Fruit fly (Drosophila melanogaster) ovary, adult (tissue): ENCODE results near the gene inaE.

Source experiments
- CG17801 ChIP-seq: fragments of 200-800 bp; optimal IDR thresholded peaks from 2 replicates; lab custom pipeline; 2019; ENCODE audit warnings: missing biosample characterization, mild to moderate bottlenecking, missing genetic modification characterization, moderate library complexity; ENCODE audit not compliant: partially characterized antibody

Gene inaE

dm6 chrX:13753775-13754174, 29.7 kb upstream of the inaE start:
- TF ChIP-seq CG17801 (GFP tag; lab: Kevin White, UChicago) = peak; percentile 39

DNA sequence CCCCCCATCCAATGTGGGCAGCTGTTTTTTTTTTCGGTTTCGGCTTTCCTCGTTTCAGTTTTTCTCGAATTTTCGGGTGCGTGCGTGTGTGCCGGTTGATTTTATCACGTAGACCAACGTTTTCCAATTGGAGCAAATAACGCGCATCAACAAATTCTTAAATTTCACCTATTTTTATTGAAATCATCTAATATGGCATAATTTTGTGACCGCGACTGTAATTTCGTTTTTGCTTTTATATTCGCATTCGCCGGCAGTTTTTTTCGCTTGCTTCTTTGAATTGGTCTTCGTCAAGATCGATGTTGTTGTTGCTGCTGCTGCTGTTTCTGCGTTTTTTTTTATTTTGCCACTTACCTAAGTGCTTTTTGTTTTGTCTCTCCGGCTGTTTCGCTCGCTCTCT, 29.0 kb upstream of the inaE start:
- peak; percentile 85 for TF ChIP-seq CG17801 (GFP tag; lab: Kevin White, UChicago)

DNA sequence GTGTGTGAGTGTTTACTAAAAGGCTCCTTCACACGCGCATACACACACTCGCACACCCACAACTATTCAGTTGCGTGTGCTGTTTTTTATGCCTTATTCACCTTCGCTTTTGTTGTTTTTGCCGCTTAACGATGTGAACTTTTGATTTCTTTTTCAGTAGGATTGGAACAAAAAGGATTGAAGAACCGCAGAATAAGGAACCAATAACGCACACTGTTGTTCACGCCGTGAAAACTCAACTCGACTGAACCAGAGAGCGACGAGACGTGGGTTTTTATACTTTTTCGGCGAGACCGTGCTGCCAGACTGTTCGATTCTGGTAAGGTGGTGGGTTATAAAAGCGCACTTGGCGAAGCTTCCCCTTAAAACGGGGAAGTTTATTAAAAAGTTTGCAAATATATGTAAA, 28.4 kb upstream of the inaE start, which contains the start of gene Pdcd4:
Gene Pdcd4 (minus strand): TSS at position 255 of the 406 bp plus-strand sequence.
- peak; percentile 3 for TF ChIP-seq CG17801 (GFP tag; lab: Kevin White, UChicago)

- peak; percentile 58 for TF ChIP-seq CG17801 (GFP tag; lab: Kevin White, UChicago)
These were observed 26.7 kb upstream of the inaE start, which contains the start of the genes CG32625 and Rtc1 for dm6 chrX:13756776-13757312. Gene CG32625, minus strand, starts transcription at chrX:13756826. Gene Rtc1, plus strand, starts transcription at chrX:13757179.

DNA sequence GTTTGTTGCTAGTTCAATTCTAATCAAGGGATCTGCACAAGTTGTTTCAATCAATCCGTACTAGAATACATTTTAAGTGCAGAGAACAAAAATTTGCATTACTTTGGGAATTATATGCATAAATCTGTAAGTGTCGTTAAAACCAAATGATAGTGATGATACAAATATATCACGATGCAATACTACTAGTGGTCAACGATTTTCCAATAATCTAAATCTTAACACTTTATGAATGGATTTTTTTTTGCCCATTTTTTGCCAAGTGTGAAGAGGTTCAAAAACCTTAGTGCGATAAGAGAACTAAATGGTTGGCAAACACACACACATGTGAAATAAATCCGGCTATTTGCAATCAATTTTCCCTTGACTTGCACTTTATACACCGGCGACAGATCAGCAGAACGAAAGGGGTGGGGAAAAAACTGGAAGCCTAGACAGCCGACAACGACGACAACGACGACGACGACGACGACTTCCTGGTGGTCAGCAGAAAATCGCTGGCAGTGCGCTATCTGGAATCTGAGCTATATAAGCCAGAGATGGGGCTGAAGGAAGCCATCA, 24.4 kb upstream of the inaE start, which contains the start of gene Yp3:
Gene Yp3 (plus strand): TSS at position 558 of the 561 bp plus-strand sequence.
- TF ChIP-seq CG17801 (GFP tag; lab: Kevin White, UChicago) = peak; percentile 53

DNA sequence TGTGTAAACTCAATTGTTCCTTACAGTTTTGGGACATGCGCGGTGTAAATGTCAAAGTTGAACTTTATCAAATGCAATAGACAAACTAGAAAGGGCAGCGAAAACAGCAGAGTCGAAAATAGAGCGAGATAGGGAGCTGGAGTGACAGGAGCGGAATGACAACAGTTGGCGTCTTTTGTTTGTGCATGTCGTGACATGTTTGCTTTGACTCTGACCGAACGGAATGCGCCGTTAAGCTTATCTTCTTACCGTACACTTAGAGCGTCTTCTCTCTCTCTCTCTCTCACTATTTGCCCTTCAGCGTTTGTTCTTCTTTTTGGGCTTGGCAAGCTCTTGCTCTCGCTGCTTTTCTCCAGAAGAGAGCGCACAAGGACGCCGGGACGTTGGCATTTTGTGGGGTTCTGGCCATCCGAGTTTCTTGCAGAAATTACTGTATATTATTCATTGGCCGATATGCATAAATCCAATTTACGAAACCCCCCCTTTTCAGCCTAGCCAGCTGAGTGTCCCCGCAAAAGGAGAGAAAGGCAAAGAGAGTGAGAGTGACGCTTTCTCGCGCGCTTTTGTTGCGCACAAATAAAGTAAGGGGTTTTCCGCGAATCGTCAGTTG, 21.6 kb upstream of the inaE start:
- no peak for TF ChIP-seq CG17801 (GFP tag; lab: Kevin White, UChicago)

- peak; percentile 86 for TF ChIP-seq CG17801 (GFP tag; lab: Kevin White, UChicago)
These were observed 21.1 kb upstream of the inaE start, which contains the start of gene rdgB for dm6 chrX:13762372-13762883. Gene rdgB, plus strand, starts transcription at chrX:13762752.

DNA sequence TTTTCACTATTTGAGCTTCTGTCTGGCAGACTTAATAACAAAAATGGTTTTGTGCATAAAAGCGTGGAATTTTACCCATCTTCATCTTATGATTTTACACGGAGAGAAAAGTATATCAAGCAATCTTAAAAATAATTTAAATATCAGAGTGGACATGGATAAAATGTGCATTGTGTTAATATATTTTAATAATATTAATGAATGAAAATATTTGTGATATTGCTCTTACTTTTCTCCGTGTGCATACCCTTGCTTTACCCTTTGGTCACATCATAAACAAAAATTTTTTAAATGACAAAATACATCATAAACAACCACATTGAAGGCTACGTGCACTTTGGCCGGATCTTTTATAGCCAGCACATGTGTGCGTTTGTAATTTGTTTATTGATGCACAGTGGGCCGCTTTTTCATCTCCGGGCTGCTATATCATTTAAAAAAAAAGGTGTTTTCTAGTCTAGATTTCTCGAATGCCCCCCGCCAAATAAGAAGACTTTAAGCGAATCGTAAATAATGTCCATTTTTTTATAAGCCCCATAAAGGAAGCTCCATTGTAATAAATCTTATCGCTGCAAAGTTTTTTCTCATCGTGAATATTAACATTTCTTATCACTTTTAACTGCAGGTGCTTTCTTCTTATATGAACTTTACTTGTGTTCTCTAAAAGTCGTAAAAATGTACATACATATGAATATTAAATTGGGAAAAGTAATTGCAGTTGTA, 19.0 kb upstream of the inaE start:
- peak; percentile 51 for TF ChIP-seq CG17801 (GFP tag; lab: Kevin White, UChicago)

- TF ChIP-seq CG17801 (GFP tag; lab: Kevin White, UChicago) = no peak
These were observed 18.3 kb upstream of the inaE start for dm6 chrX:13765217-13765616.

DNA sequence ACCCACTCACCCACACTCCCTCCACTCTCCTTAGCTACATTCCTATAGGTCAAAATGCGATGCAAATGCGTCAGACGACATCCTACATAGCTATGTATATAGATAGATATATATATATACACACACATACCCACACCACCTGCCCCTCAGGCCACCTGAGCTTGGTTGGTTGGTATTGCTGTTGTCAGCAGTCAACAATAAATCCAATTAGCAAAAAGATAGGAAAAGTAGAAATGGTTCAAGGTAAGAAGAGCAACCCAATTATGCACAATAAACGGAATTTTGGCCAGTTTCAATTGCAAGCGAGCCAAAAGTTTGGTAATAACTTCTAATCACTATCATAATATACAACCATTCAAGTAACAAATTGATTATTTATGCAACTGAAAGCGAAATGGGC, 17.0 kb upstream of the inaE start:
- TF ChIP-seq CG17801 (GFP tag; lab: Kevin White, UChicago) = no peak

dm6 chrX:13770768-13771167, 12.7 kb upstream of the inaE start:
- no peak for TF ChIP-seq CG17801 (GFP tag; lab: Kevin White, UChicago)

- no peak for TF ChIP-seq CG17801 (GFP tag; lab: Kevin White, UChicago)
These were observed 4.9 kb upstream of the inaE start for dm6 chrX:13778568-13778967.

- peak; percentile 78 for TF ChIP-seq CG17801 (GFP tag; lab: Kevin White, UChicago)
These were observed 3.8 kb upstream of the inaE start for dm6 chrX:13779696-13780095.

- peak; percentile 88 for TF ChIP-seq CG17801 (GFP tag; lab: Kevin White, UChicago)
These were observed 1.6 kb upstream of the inaE start, which contains the start of the genes CtsB and amrt for dm6 chrX:13781739-13782502. Gene CtsB, minus strand, starts transcription at chrX:13782170. Gene amrt, plus strand, starts transcription at chrX:13782459.
